Worm (Caenorhabditis elegans) whole organism, L4/young adult: ENCODE results near the gene tag-123.

Source experiments
- W03F9.2 ChIP-seq: fragments of 150-350 bp; optimal IDR thresholded peaks from 2 replicates; lab custom pipeline; 2014; ENCODE audit warnings: missing biosample characterization, missing genetic modification characterization
- dao-5 ChIP-seq: sonication (generic microtip); optimal IDR thresholded peaks from 2 replicates; lab custom pipeline; 2016; ENCODE audit warnings: missing genotype, missing genetic modification characterization, moderate library complexity, missing compliant biosample characterization
- him-1 ChIP-seq: sonication (generic microtip); optimal IDR thresholded peaks from 2 replicates; lab custom pipeline; 2016; ENCODE audit warnings: missing genotype, missing genetic modification reagents, missing genetic modification characterization, missing compliant biosample characterization

Gene tag-123

ce11 chrX:8422020-8422419 lies at the start of gene tag-123:
Gene tag-123 (minus strand): TSS chrX:8422055.
- no peak for TF ChIP-seq dao-5 (tag; lab: Kevin White, UChicago)
- TF ChIP-seq him-1 (tag; lab: Kevin White, UChicago) = no peak
- no peak for TF ChIP-seq W03F9.2 (tag; lab: Kevin White, UChicago)

- TF ChIP-seq dao-5 (tag; lab: Kevin White, UChicago) = no peak
- no peak for TF ChIP-seq W03F9.2 (tag; lab: Kevin White, UChicago)
- TF ChIP-seq him-1 (tag; lab: Kevin White, UChicago) = no peak
Observed at ce11 chrX:8470126-8470772, 48.4 kb upstream of the tag-123 start, which contains the start of gene mec-10. Gene mec-10 (minus strand): TSS chrX:8470314.

- no peak for TF ChIP-seq dao-5 (tag; lab: Kevin White, UChicago)
- TF ChIP-seq W03F9.2 (tag; lab: Kevin White, UChicago) = no peak
- no peak for TF ChIP-seq him-1 (tag; lab: Kevin White, UChicago)
Observed at ce11 chrX:8463889-8464444, 42.1 kb upstream of the tag-123 start.

ce11 chrX:8463085-8463645 lies 41.3 kb upstream of the tag-123 start, which contains the start of gene F16F9.4:
Gene F16F9.4 (minus strand): TSS chrX:8463360.
- TF ChIP-seq W03F9.2 (tag; lab: Kevin White, UChicago) = no peak
- no peak for TF ChIP-seq him-1 (tag; lab: Kevin White, UChicago)
- no peak for TF ChIP-seq dao-5 (tag; lab: Kevin White, UChicago)

ce11 chrX:8460958-8461357 lies 39.1 kb upstream of the tag-123 start:
- TF ChIP-seq him-1 (tag; lab: Kevin White, UChicago) = no peak
- no peak for TF ChIP-seq W03F9.2 (tag; lab: Kevin White, UChicago)
- TF ChIP-seq dao-5 (tag; lab: Kevin White, UChicago) = no peak

- TF ChIP-seq dao-5 (tag; lab: Kevin White, UChicago) = no peak
Observed at ce11 chrX:8459789-8460188, 37.9 kb upstream of the tag-123 start.

- TF ChIP-seq dao-5 (tag; lab: Kevin White, UChicago) = no peak
- TF ChIP-seq W03F9.2 (tag; lab: Kevin White, UChicago) = no peak
- TF ChIP-seq him-1 (tag; lab: Kevin White, UChicago) = no peak
Observed at ce11 chrX:8457314-8457713, 35.5 kb upstream of the tag-123 start, which contains the start of gene F16F9.3. Gene F16F9.3 (plus strand): TSS chrX:8457614.

ce11 chrX:8455590-8456166 lies 33.8 kb upstream of the tag-123 start, which contains the start of gene dpy-6:
Gene dpy-6 (minus strand): TSS chrX:8455640.
- TF ChIP-seq W03F9.2 (tag; lab: Kevin White, UChicago) (no peak), him-1 (tag; lab: Kevin White, UChicago) (no peak), dao-5 (tag; lab: Kevin White, UChicago) (no peak)

ce11 chrX:8446108-8446507 lies 24.3 kb upstream of the tag-123 start, which contains the start of gene F16F9.1:
Gene F16F9.1 (plus strand): TSS chrX:8446408.
- no peak for TF ChIP-seq him-1 (tag; lab: Kevin White, UChicago)
- no peak for TF ChIP-seq W03F9.2 (tag; lab: Kevin White, UChicago)
- no peak for TF ChIP-seq dao-5 (tag; lab: Kevin White, UChicago)

ce11 chrX:8444922-8445321 lies 23.1 kb upstream of the tag-123 start:
- TF ChIP-seq dao-5 (tag; lab: Kevin White, UChicago) = no peak
- TF ChIP-seq him-1 (tag; lab: Kevin White, UChicago) = no peak
- no peak for TF ChIP-seq W03F9.2 (tag; lab: Kevin White, UChicago)

- TF ChIP-seq dao-5 (tag; lab: Kevin White, UChicago) = no peak
- TF ChIP-seq W03F9.2 (tag; lab: Kevin White, UChicago) = no peak
- TF ChIP-seq him-1 (tag; lab: Kevin White, UChicago) = no peak
Observed at ce11 chrX:8440001-8440735, 18.3 kb upstream of the tag-123 start.

- no peak for TF ChIP-seq W03F9.2 (tag; lab: Kevin White, UChicago)
- TF ChIP-seq him-1 (tag; lab: Kevin White, UChicago) = no peak
- no peak for TF ChIP-seq dao-5 (tag; lab: Kevin White, UChicago)
Observed at ce11 chrX:8438756-8439155, 16.9 kb upstream of the tag-123 start.

- TF ChIP-seq W03F9.2 (tag; lab: Kevin White, UChicago) (no peak), him-1 (tag; lab: Kevin White, UChicago) (no peak), dao-5 (tag; lab: Kevin White, UChicago) (no peak)
Observed at ce11 chrX:8432361-8432760, 10.5 kb upstream of the tag-123 start, which contains the start of gene kin-9. Gene kin-9 (plus strand): TSS chrX:8432661.
